Worm (Caenorhabditis elegans) whole organism, midembryonic: ENCODE data around the gene F53B7.4.

Source experiments
- T22C8.4 ChIP-seq: fragments of 200-800 bp; sonication (Bioruptor generic); IDR thresholded peaks from 2 replicates; pipeline ENCODE4 v1.3.6; 2022; ENCODE audit warnings: missing genetic modification characterization, missing compliant biosample characterization
- cog-1 ChIP-seq: sonication (generic microtip); optimal IDR thresholded peaks from 2 replicates; lab custom pipeline; 2016; ENCODE audit warnings: missing genetic modification characterization, missing compliant biosample characterization
- flt-1 ChIP-seq: fragments of 200-800 bp; sonication (Bioruptor generic); IDR thresholded peaks from 2 replicates; pipeline ENCODE4 v1.3.6; 2022; ENCODE audit warnings: missing genetic modification characterization, missing compliant biosample characterization
- klf-2 ChIP-seq: fragments of 200-800 bp; sonication (Bioruptor generic); conservative IDR thresholded peaks from 2 replicates; pipeline ENCODE4 v1.3.6; 2022; ENCODE audit warnings: missing genetic modification reagents, missing genetic modification characterization, missing compliant biosample characterization
- med-1 ChIP-seq: sonication (generic microtip); optimal IDR thresholded peaks from 2 replicates; lab custom pipeline; 2017; ENCODE audit warnings: missing genetic modification characterization, mild to moderate bottlenecking, missing compliant biosample characterization, antibody characterized with exemption, missing genetic modification reagents; ENCODE audit not compliant: insufficient read depth
- ref-1 ChIP-seq: fragments of 200-800 bp; sonication (Bioruptor generic); conservative IDR thresholded peaks from 2 replicates; pipeline ENCODE4 v1.3.6; 2022; ENCODE audit warnings: missing genetic modification reagents, missing genetic modification characterization, missing compliant biosample characterization
- tab-1 ChIP-seq: fragments of 200-800 bp; sonication (Bioruptor generic); IDR thresholded peaks from 2 replicates; pipeline ENCODE4 v1.3.6; 2022; ENCODE audit warnings: missing genetic modification characterization, missing compliant biosample characterization
- ztf-23 ChIP-seq: fragments of 200-800 bp; sonication (Bioruptor generic); IDR thresholded peaks from 2 replicates; pipeline ENCODE4 v1.3.6; 2022; ENCODE audit warnings: missing genetic modification reagents, missing genetic modification characterization, missing compliant biosample characterization
- ztf-29 ChIP-seq: fragments of 200-800 bp; sonication (Bioruptor generic); IDR thresholded peaks from 2 replicates; pipeline ENCODE4 v1.3.6; 2022; ENCODE audit warnings: missing genetic modification reagents, missing genetic modification characterization, missing compliant biosample characterization

The F53B7.4 gene

ce11 chrV:10970070-10970469 is 32.3 kb downstream of the F53B7.4 start, which contains the start of gene F17C11.22:
Gene F17C11.22, minus strand, starts transcription at chrV:10970170.
- no peak for TF ChIP-seq ztf-23 (GFP tag; lab: Robert Waterston, UW)
- TF ChIP-seq tab-1 (GFP tag; lab: Robert Waterston, UW) = no peak
- no peak for TF ChIP-seq T22C8.4 (GFP tag; lab: Robert Waterston, UW)
- TF ChIP-seq ref-1 = no peak
- no peak for TF ChIP-seq ztf-29
- no peak for TF ChIP-seq klf-2 (GFP tag; lab: Robert Waterston, UW)
- TF ChIP-seq med-1 (GFP tag; lab: Kevin White, UChicago) = no peak
- TF ChIP-seq flt-1 = no peak
- TF ChIP-seq cog-1 = no peak

- TF ChIP-seq ztf-23 (GFP tag; lab: Robert Waterston, UW) (no peak), ref-1 (no peak), ztf-29 (no peak), flt-1 (no peak), T22C8.4 (GFP tag; lab: Robert Waterston, UW) (no peak), klf-2 (GFP tag; lab: Robert Waterston, UW) (no peak), cog-1 (no peak), tab-1 (GFP tag; lab: Robert Waterston, UW) (no peak), med-1 (GFP tag; lab: Kevin White, UChicago) (no peak)
These were observed 34.6 kb downstream of the F53B7.4 start for ce11 chrV:10967594-10968273.

- TF ChIP-seq ztf-29 (no peak), T22C8.4 (GFP tag; lab: Robert Waterston, UW) (no peak), med-1 (GFP tag; lab: Kevin White, UChicago) (no peak), ref-1 (no peak), flt-1 (no peak), klf-2 (GFP tag; lab: Robert Waterston, UW) (no peak), ztf-23 (GFP tag; lab: Robert Waterston, UW) (no peak), cog-1 (no peak), tab-1 (GFP tag; lab: Robert Waterston, UW) (no peak)
These were observed 35.5 kb downstream of the F53B7.4 start for ce11 chrV:10966874-10967273.

- TF ChIP-seq ztf-23 (GFP tag; lab: Robert Waterston, UW) (peak; percentile 100), cog-1 (peak; percentile 86), med-1 (GFP tag; lab: Kevin White, UChicago) (no peak), T22C8.4 (GFP tag; lab: Robert Waterston, UW) (0 out of 2 replicates have a peak, but pooled peaks have one; percentile 25), flt-1 (peak; percentile 69)
These were observed 36.8 kb downstream of the F53B7.4 start, which contains the start of the genes ctf-4 and eef-1G for ce11 chrV:10965501-10965900. Gene ctf-4, minus strand, starts transcription at chrV:10965539. Gene eef-1G, plus strand, starts transcription at chrV:10965719.

ce11 chrV:10961448-10961870 is 40.9 kb downstream of the F53B7.4 start:
- TF ChIP-seq ztf-23 (GFP tag; lab: Robert Waterston, UW) = peak; percentile 65
- TF ChIP-seq ztf-29 = no peak
- TF ChIP-seq klf-2 (GFP tag; lab: Robert Waterston, UW) = no peak

ce11 chrV:10960544-10960943 is 41.8 kb downstream of the F53B7.4 start, which contains the start of gene vps-36:
Gene vps-36, minus strand, starts transcription at chrV:10960669.
- no peak for TF ChIP-seq med-1 (GFP tag; lab: Kevin White, UChicago)
- TF ChIP-seq tab-1 (GFP tag; lab: Robert Waterston, UW) = no peak
- no peak for TF ChIP-seq klf-2 (GFP tag; lab: Robert Waterston, UW)
- TF ChIP-seq ref-1 = no peak
- no peak for TF ChIP-seq T22C8.4 (GFP tag; lab: Robert Waterston, UW)
- no peak for TF ChIP-seq cog-1
- TF ChIP-seq flt-1 = no peak
- no peak for TF ChIP-seq ztf-29
- TF ChIP-seq ztf-23 (GFP tag; lab: Robert Waterston, UW) = no peak

ce11 chrV:10958322-10958900 is 43.9 kb downstream of the F53B7.4 start, which contains the start of gene pigt-1:
Gene pigt-1, minus strand, starts transcription at chrV:10958821.
- no peak for TF ChIP-seq flt-1
- TF ChIP-seq ztf-23 (GFP tag; lab: Robert Waterston, UW) = no peak
- no peak for TF ChIP-seq ref-1
- no peak for TF ChIP-seq cog-1
- TF ChIP-seq klf-2 (GFP tag; lab: Robert Waterston, UW) = no peak
- TF ChIP-seq med-1 (GFP tag; lab: Kevin White, UChicago) = no peak
- TF ChIP-seq ztf-29 = no peak
- no peak for TF ChIP-seq tab-1 (GFP tag; lab: Robert Waterston, UW)
- TF ChIP-seq T22C8.4 (GFP tag; lab: Robert Waterston, UW) = no peak

- TF ChIP-seq ref-1 = no peak
- TF ChIP-seq T22C8.4 (GFP tag; lab: Robert Waterston, UW) = no peak
- no peak for TF ChIP-seq flt-1
- no peak for TF ChIP-seq med-1 (GFP tag; lab: Kevin White, UChicago)
- no peak for TF ChIP-seq ztf-29
- TF ChIP-seq klf-2 (GFP tag; lab: Robert Waterston, UW) = no peak
- TF ChIP-seq cog-1 = no peak
- no peak for TF ChIP-seq ztf-23 (GFP tag; lab: Robert Waterston, UW)
- no peak for TF ChIP-seq tab-1 (GFP tag; lab: Robert Waterston, UW)
These were observed 46.5 kb downstream of the F53B7.4 start, which contains the start of gene F17C11.13 for ce11 chrV:10955681-10956476. Gene F17C11.13, plus strand, starts transcription at chrV:10955923.

- TF ChIP-seq ref-1 = no peak
- TF ChIP-seq med-1 (GFP tag; lab: Kevin White, UChicago) = no peak
- no peak for TF ChIP-seq tab-1 (GFP tag; lab: Robert Waterston, UW)
- no peak for TF ChIP-seq cog-1
- no peak for TF ChIP-seq ztf-29
- no peak for TF ChIP-seq T22C8.4 (GFP tag; lab: Robert Waterston, UW)
- TF ChIP-seq flt-1 = no peak
- TF ChIP-seq ztf-23 (GFP tag; lab: Robert Waterston, UW) = no peak
- TF ChIP-seq klf-2 (GFP tag; lab: Robert Waterston, UW) = no peak
These were observed 47.5 kb downstream of the F53B7.4 start, which contains the start of gene F17C11.6 for ce11 chrV:10954832-10955231. Gene F17C11.6, plus strand, starts transcription at chrV:10955121.
